Fruit fly (Drosophila melanogaster): ENCODE measurements around the gene Cyp303a1.

Gene Cyp303a1

dm6 chr2L:16270667-16271485, 23.1 kb upstream of the Cyp303a1 start:
- TF ChIP-seq foxo (GFP tag; optimal IDR thresholded peaks at IDR 0.05) (peak in 1 of 2 experiments; percentile 85), Hr78 (GFP tag; optimal IDR thresholded peaks at IDR 0.05) (no peak), tai (GFP tag; optimal IDR thresholded peaks at IDR 0.05) (no peak), pan (optimal IDR thresholded peaks at IDR 0.05) (no peak), brk (GFP tag; optimal IDR thresholded peaks at IDR 0.05) (peak; percentile 29), psq (GFP tag; optimal IDR thresholded peaks at IDR 0.05) (peak; percentile 62), lola (GFP tag; optimal IDR thresholded peaks at IDR 0.05) (no peak), Mio (GFP tag; optimal IDR thresholded peaks at IDR 0.05) (no peak), usp (GFP tag; optimal IDR thresholded peaks at IDR 0.05) (no peak), rgr (GFP tag; optimal IDR thresholded peaks at IDR 0.05) (peak; percentile 35), ey (GFP tag; optimal IDR thresholded peaks at IDR 0.05) (peak; percentile 37), Hnf4 (GFP tag; optimal IDR thresholded peaks at IDR 0.05) (peak; percentile 15), dmrt93B (GFP tag; optimal IDR thresholded peaks at IDR 0.05) (peak; percentile 57), Sp1 (GFP tag; optimal IDR thresholded peaks at IDR 0.05) (peak; percentile 76), CrebA (GFP tag; optimal IDR thresholded peaks at IDR 0.05; ENCODE audit: borderline replicate concordance) (no peak), Jra (GFP tag; optimal IDR thresholded peaks at IDR 0.05) (peak; percentile 12), dsf (GFP tag; optimal IDR thresholded peaks at IDR 0.05; ENCODE audit: borderline replicate concordance) (no peak), Myc (optimal IDR thresholded peaks at IDR 0.05) (no peak), CG32264 (GFP tag; optimal IDR thresholded peaks at IDR 0.05) (no peak), N (GFP tag; optimal IDR thresholded peaks at IDR 0.05) (no peak), jim (GFP tag; optimal IDR thresholded peaks at IDR 0.05) (no peak), sv (GFP tag; optimal IDR thresholded peaks at IDR 0.05) (no peak), Abd-B (GFP tag; optimal IDR thresholded peaks at IDR 0.05) (no peak), br (GFP tag; optimal IDR thresholded peaks at IDR 0.05) (peak; percentile 76), HLH106 (tag; optimal IDR thresholded peaks at IDR 0.05) (peak; percentile 76), dl (GFP tag; optimal IDR thresholded peaks at IDR 0.05; ENCODE audit: insufficient read depth in 1 of 2, partially characterized antibody in 2 of 2) (no peak), Dif (GFP tag; optimal IDR thresholded peaks at IDR 0.05; ENCODE audit: partially characterized antibody) (no peak), GATAd (GFP tag; optimal IDR thresholded peaks at IDR 0.05) (no peak), CG9705 (GFP tag; optimal IDR thresholded peaks at IDR 0.05) (no peak), Rel (GFP tag; optimal IDR thresholded peaks at IDR 0.05) (no peak), Rel (tag; optimal IDR thresholded peaks at IDR 0.05) (peak; percentile 19), OdsH (GFP tag; optimal IDR thresholded peaks at IDR 0.05) (peak; percentile 61), h (GFP tag; optimal IDR thresholded peaks at IDR 0.05) (peak; percentile 75), Hr83 (GFP tag; optimal IDR thresholded peaks at IDR 0.05; ENCODE audit: poor library complexity, severe bottlenecking) (peak; percentile 11), woc (GFP tag; optimal IDR thresholded peaks at IDR 0.05) (peak; percentile 50), Vsx2 (GFP tag; optimal IDR thresholded peaks at IDR 0.05; ENCODE audit: partially characterized antibody) (no peak), fru (GFP tag; optimal IDR thresholded peaks at IDR 0.05) (peak; percentile 82), Dfd (GFP tag; optimal IDR thresholded peaks at IDR 0.05) (no peak), sage (GFP tag; optimal IDR thresholded peaks at IDR 0.05) (no peak)

dm6 chr2L:16271486-16271806, 22.5 kb upstream of the Cyp303a1 start:
- no peak for TF ChIP-seq rgr (GFP tag; optimal IDR thresholded peaks at IDR 0.05)
- TF ChIP-seq GATAd (GFP tag; optimal IDR thresholded peaks at IDR 0.05): no peak
- no peak for TF ChIP-seq CG32264 (GFP tag; optimal IDR thresholded peaks at IDR 0.05)
- TF ChIP-seq Hr83 (GFP tag; optimal IDR thresholded peaks at IDR 0.05; ENCODE audit: poor library complexity, severe bottlenecking): peak; percentile 52
- no peak for TF ChIP-seq Abd-B (GFP tag; optimal IDR thresholded peaks at IDR 0.05)
- peak; percentile 89 for TF ChIP-seq Dif (GFP tag; optimal IDR thresholded peaks at IDR 0.05; ENCODE audit: partially characterized antibody)
- TF ChIP-seq CrebA (GFP tag; optimal IDR thresholded peaks at IDR 0.05; ENCODE audit: borderline replicate concordance): peak; percentile 31
- no peak for TF ChIP-seq Hr78 (GFP tag; optimal IDR thresholded peaks at IDR 0.05)
- no peak for TF ChIP-seq Sp1 (GFP tag; optimal IDR thresholded peaks at IDR 0.05)
- no peak for TF ChIP-seq Rel (GFP tag; optimal IDR thresholded peaks at IDR 0.05)
- peak; percentile 81 for TF ChIP-seq Rel (tag; optimal IDR thresholded peaks at IDR 0.05)
- peak; percentile 65 to 85 for TF ChIP-seq dl (GFP tag; optimal IDR thresholded peaks at IDR 0.05; ENCODE audit: insufficient read depth in 1 of 2, partially characterized antibody in 2 of 2)
- no peak for TF ChIP-seq jim (GFP tag; optimal IDR thresholded peaks at IDR 0.05)
- TF ChIP-seq OdsH (GFP tag; optimal IDR thresholded peaks at IDR 0.05): no peak
